Fruit fly (Drosophila melanogaster): Measurements from ENCODE around the gene CG11714.

CG11714 gene

DNA sequence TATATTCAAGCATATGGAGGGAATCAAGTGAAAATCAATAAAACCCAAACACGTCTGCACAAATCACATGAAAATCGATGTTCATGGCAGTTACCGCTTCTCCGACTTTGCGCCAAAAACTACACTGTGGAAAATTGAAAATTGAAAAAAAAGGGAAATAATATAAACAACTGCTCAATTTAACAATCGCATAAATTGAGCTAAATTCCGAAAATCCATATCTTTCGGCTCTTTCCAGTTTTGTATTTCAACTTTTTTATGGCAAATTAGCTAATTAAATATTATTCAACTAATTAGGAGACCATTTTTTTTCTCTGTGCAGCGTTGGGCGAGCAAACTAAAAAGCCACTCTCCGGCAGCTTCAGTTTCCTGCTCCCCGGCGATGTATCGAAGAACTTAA lies 38.0 kb downstream of the CG11714 start (continued):
- TF ChIP-seq tll (GFP tag; optimal IDR thresholded peaks at IDR 0.05) (no peak), Sox100B (GFP tag; optimal IDR thresholded peaks at IDR 0.05) (peak; percentile 39), CG33213 (GFP tag; optimal IDR thresholded peaks at IDR 0.05) (no peak), mld (GFP tag; IDR thresholded peaks at IDR 0.05; ENCODE audit: partially characterized antibody) (no peak), D (optimal IDR thresholded peaks at IDR 0.05) (no peak), D (GFP tag; optimal IDR thresholded peaks at IDR 0.05) (no peak), Camta (GFP tag; optimal IDR thresholded peaks at IDR 0.05) (no peak), HmgD (GFP tag; optimal IDR thresholded peaks at IDR 0.05) (no peak), Eip74EF (GFP tag; optimal IDR thresholded peaks at IDR 0.05) (peak in 1 of 2 experiments; percentile 33), peb (GFP tag; IDR thresholded peaks at IDR 0.05) (no peak), CG2712 (tag; optimal IDR thresholded peaks at IDR 0.05) (peak; percentile 27), CG6689 (GFP tag; IDR thresholded peaks at IDR 0.05) (no peak), bbx (GFP tag; IDR thresholded peaks at IDR 0.05; ENCODE audit: partially characterized antibody) (no peak), Usf (GFP tag; optimal IDR thresholded peaks at IDR 0.05) (no peak), en (GFP tag; optimal IDR thresholded peaks at IDR 0.05) (no peak), fru (optimal IDR thresholded peaks at IDR 0.05) (no peak), dimm (GFP tag; IDR thresholded peaks at IDR 0.05) (no peak), CG2199 (GFP tag; IDR thresholded peaks at IDR 0.05) (no peak), CG8765 (GFP tag; IDR thresholded peaks at IDR 0.05) (no peak), yki (optimal IDR thresholded peaks at IDR 0.05) (no peak), so (GFP tag; IDR thresholded peaks at IDR 0.05) (no peak), lab (GFP tag; optimal IDR thresholded peaks at IDR 0.05) (peak; percentile 45), CG4820 (GFP tag; optimal IDR thresholded peaks at IDR 0.05) (peak; percentile 42), CG15601 (tag; optimal IDR thresholded peaks at IDR 0.05) (no peak), zen (tag; optimal IDR thresholded peaks at IDR 0.05) (no peak), CG11093 (GFP tag; IDR thresholded peaks at IDR 0.05) (no peak), fu2 (GFP tag; optimal IDR thresholded peaks at IDR 0.05) (no peak), CG12071 (GFP tag; optimal IDR thresholded peaks at IDR 0.05) (no peak), CG14441 (GFP tag; IDR thresholded peaks at IDR 0.05) (peak; percentile 48), Side (GFP tag; optimal IDR thresholded peaks at IDR 0.05) (no peak), amos (GFP tag; IDR thresholded peaks at IDR 0.05; ENCODE audit: partially characterized antibody) (no peak), danr (GFP tag; IDR thresholded peaks at IDR 0.05) (0 out of 2 replicates have a peak, but pooled peaks have one; percentile 17), unc-4 (GFP tag; IDR thresholded peaks at IDR 0.05; ENCODE audit: partially characterized antibody) (no peak), ci (GFP tag; IDR thresholded peaks at IDR 0.05) (peak; percentile 68; the same call in 1 of the 3 replicates), dpn (GFP tag; optimal IDR thresholded peaks at IDR 0.05) (peak in 1 of 2 experiments; percentile 10), cwo (GFP tag; optimal IDR thresholded peaks at IDR 0.05) (no peak), hth (optimal IDR thresholded peaks at IDR 0.05) (no peak), bowl (GFP tag; IDR thresholded peaks at IDR 0.05) (no peak), ftz-f1 (GFP tag; optimal IDR thresholded peaks at IDR 0.05) (no peak), Dp (GFP tag; optimal IDR thresholded peaks at IDR 0.05) (no peak), Asciz (GFP tag; optimal IDR thresholded peaks at IDR 0.05) (peak; percentile 44), CG3281 (GFP tag; optimal IDR thresholded peaks at IDR 0.05) (peak; percentile 45), CG10462 (GFP tag; optimal IDR thresholded peaks at IDR 0.05) (no peak), HLHmδ (GFP tag; optimal IDR thresholded peaks at IDR 0.05) (no peak), CG8924 (tag; optimal IDR thresholded peaks at IDR 0.05) (no peak), CG1603 (tag; optimal IDR thresholded peaks at IDR 0.05) (no peak), CG2116 (GFP tag; optimal IDR thresholded peaks at IDR 0.05) (no peak), CG6272 (GFP tag; IDR thresholded peaks at IDR 0.05) (no peak), Doc2 (GFP tag; IDR thresholded peaks at IDR 0.05) (no peak), wek (GFP tag; optimal IDR thresholded peaks at IDR 0.05) (no peak), CG10431 (GFP tag; optimal IDR thresholded peaks at IDR 0.05) (no peak), wor (GFP tag; IDR thresholded peaks at IDR 0.05) (peak; percentile 11; the same call in 1 of the 2 replicates)
